Worm (Caenorhabditis elegans): ENCODE measurements around the gene AH10.2.

ce11 chrV:14149125-14149524 lies 7.4 kb upstream of the AH10.2 start:
- no peak for TF ChIP-seq pha-4 (tag; optimal IDR thresholded peaks at IDR 0.05)
- TF ChIP-seq jun-1 (tag; optimal IDR thresholded peaks at IDR 0.05) = no peak
- TF ChIP-seq nhr-77 (tag; optimal IDR thresholded peaks at IDR 0.05) = no peak
- TF ChIP-seq snpc-4 (tag; optimal IDR thresholded peaks at IDR 0.05) = no peak
- TF ChIP-seq nfya-1 (tag; optimal IDR thresholded peaks at IDR 0.05; ENCODE audit: insufficient read depth) = no peak
- no peak for TF ChIP-seq R02D3.7 (tag; optimal IDR thresholded peaks at IDR 0.05)
- no peak for TF ChIP-seq unc-62 (GFP tag; optimal IDR thresholded peaks at IDR 0.05)
- TF ChIP-seq lin-39 (tag; optimal IDR thresholded peaks at IDR 0.05) = no peak
- TF ChIP-seq elt-3 (tag; optimal IDR thresholded peaks at IDR 0.05) = no peak
- TF ChIP-seq elt-1 (tag; optimal IDR thresholded peaks at IDR 0.05) = no peak
- no peak for TF ChIP-seq hmg-11 (tag; optimal IDR thresholded peaks at IDR 0.05)
- no peak for TF ChIP-seq fkh-10 (GFP tag; optimal IDR thresholded peaks at IDR 0.05)
